Fruit fly (Drosophila melanogaster): ENCODE measurements around the gene CG12213.
A peak's percentile ranks its signal among the peaks of the same experiment; 100 is the strongest.

The CG12213 gene

DNA sequence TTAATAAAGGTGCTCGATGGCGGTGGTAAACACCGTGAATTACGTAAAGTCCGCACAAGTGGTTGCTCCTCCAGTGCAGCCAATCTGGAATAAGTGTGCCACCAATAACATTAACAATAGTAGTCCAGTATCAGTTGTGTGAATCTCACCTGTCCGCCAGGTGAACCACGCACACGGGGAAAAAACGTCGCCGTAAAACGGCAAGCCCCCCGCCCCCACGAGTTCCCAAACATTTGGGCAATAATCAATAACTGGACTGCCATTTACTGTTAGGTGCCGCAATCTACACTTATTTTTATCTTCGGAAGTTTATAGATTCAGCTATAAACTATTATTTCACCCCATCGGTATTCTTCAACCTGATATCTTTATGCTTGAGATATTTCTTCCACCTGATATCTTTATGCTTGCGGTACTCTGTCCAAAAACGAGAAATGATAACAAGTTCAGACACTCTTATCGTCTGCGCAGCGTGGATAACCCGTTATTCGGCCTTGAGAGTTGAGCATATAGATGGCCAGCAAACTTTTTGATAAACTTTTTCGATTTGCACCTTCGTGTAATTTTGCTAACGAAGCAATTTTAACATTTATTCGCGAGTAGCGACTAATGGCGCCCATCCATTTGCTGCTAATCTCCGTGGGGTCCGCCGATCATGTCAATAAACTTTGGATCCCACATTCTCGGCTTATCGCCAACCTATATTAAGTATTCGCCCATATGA is 701 bp upstream of the CG12213 start (continued):
- TF ChIP-seq B-H1 (GFP tag; IDR thresholded peaks at IDR 0.05) (no peak), crol (GFP tag; IDR thresholded peaks at IDR 0.05) (0 out of 2 replicates have a peak, but pooled peaks have one; percentile 1), PHDP (tag; optimal IDR thresholded peaks at IDR 0.05) (peak; percentile 24), CG43689 (GFP tag; IDR thresholded peaks at IDR 0.05) (no peak), CG9609 (GFP tag; optimal IDR thresholded peaks at IDR 0.05) (no peak), CG3838 (GFP tag; optimal IDR thresholded peaks at IDR 0.05) (no peak), CG14710 (tag; optimal IDR thresholded peaks at IDR 0.05) (no peak), ATbp (GFP tag; optimal IDR thresholded peaks at IDR 0.05) (peak; percentile 30)

DNA sequence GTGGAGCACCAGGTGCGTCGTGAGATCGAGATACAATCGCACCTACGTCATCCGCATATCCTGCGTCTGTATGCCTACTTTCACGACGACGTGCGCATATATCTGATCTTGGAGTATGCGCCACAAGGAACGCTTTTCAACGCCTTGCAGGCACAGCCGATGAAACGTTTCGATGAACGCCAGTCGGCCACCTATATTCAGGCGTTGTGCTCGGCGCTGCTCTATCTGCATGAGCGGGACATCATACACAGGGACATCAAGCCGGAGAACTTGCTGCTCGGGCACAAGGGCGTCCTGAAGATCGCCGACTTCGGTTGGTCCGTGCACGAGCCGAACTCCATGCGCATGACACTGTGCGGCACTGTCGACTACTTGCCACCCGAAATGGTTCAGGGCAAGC is 3.5 kb downstream of the CG12213 start:
- TF ChIP-seq gt (GFP tag; IDR thresholded peaks at IDR 0.05) (no peak), Drgx (GFP tag; IDR thresholded peaks at IDR 0.05) (no peak), CG15514 (GFP tag; optimal IDR thresholded peaks at IDR 0.05) (no peak), TFAM (GFP tag; optimal IDR thresholded peaks at IDR 0.05) (no peak), CG5180 (GFP tag; optimal IDR thresholded peaks at IDR 0.05) (no peak), CG10959 (GFP tag; IDR thresholded peaks at IDR 0.05) (no peak), br (optimal IDR thresholded peaks at IDR 0.05) (no peak), ssp (GFP tag; IDR thresholded peaks at IDR 0.05) (no peak), cg (GFP tag; optimal IDR thresholded peaks at IDR 0.05) (no peak), CG18764 (GFP tag; optimal IDR thresholded peaks at IDR 0.05) (no peak), luna (GFP tag; optimal IDR thresholded peaks at IDR 0.05) (no peak), Ptx1 (GFP tag; IDR thresholded peaks at IDR 0.05) (no peak), emc (GFP tag; optimal IDR thresholded peaks at IDR 0.05) (no peak), dmrt11E (tag; optimal IDR thresholded peaks at IDR 0.05) (no peak), sqz (GFP tag; optimal IDR thresholded peaks at IDR 0.05) (no peak), vnd (GFP tag; IDR thresholded peaks at IDR 0.05; ENCODE audit: partially characterized antibody) (0 out of 3 replicates have a peak, but pooled peaks have one; percentile 18), lab (GFP tag; optimal IDR thresholded peaks at IDR 0.05) (no peak), Hmr (GFP tag; optimal IDR thresholded peaks at IDR 0.05) (no peak), CG18476 (GFP tag; optimal IDR thresholded peaks at IDR 0.05) (no peak), CG7963 (GFP tag; IDR thresholded peaks at IDR 0.05; ENCODE audit: partially characterized antibody) (no peak), Fer1 (GFP tag; optimal IDR thresholded peaks at IDR 0.05) (no peak), CG7556 (GFP tag; optimal IDR thresholded peaks at IDR 0.05) (no peak), CG13624 (GFP tag; optimal IDR thresholded peaks at IDR 0.05) (no peak), Rfx (GFP tag; IDR thresholded peaks at IDR 0.05) (no peak), run (tag; optimal IDR thresholded peaks at IDR 0.05) (no peak), CG14860 (GFP tag; IDR thresholded peaks at IDR 0.05; ENCODE audit: partially characterized antibody) (no peak), CG6272 (GFP tag; IDR thresholded peaks at IDR 0.05) (no peak), CG1647 (GFP tag; optimal IDR thresholded peaks at IDR 0.05) (no peak), btn (GFP tag; optimal IDR thresholded peaks at IDR 0.05) (no peak), CG6791 (GFP tag; IDR thresholded peaks at IDR 0.05; ENCODE audit: partially characterized antibody) (no peak), CG8478 (optimal IDR thresholded peaks at IDR 0.05) (peak; percentile 59), nom (GFP tag; optimal IDR thresholded peaks at IDR 0.05) (no peak), odd (GFP tag; optimal IDR thresholded peaks at IDR 0.05) (no peak), CG12071 (GFP tag; optimal IDR thresholded peaks at IDR 0.05) (no peak), CG1024 (GFP tag; IDR thresholded peaks at IDR 0.05) (no peak), Ets65A (GFP tag) (peak; percentile 88), Med (GFP tag) (peak; percentile 51), CG7839 (tag; optimal IDR thresholded peaks at IDR 0.05) (no peak), ftz-f1 (GFP tag; optimal IDR thresholded peaks at IDR 0.05) (no peak), CG12155 (GFP tag; optimal IDR thresholded peaks at IDR 0.05) (no peak), CG11456 (GFP tag; IDR thresholded peaks at IDR 0.05) (0 out of 3 replicates have a peak, but pooled peaks have one; percentile 22), CG7745 (tag; optimal IDR thresholded peaks at IDR 0.05) (no peak)
